Worm (Caenorhabditis elegans): ENCODE results near the gene srj-33.

The srj-33 gene

ce11 chrV:9921288-9921687 is 16.0 kb downstream of the srj-33 start, which contains the start of gene ceh-75:
ceh-75 (plus strand) TSS chrV:9921337.
- TF ChIP-seq nhr-77 (tag; optimal IDR thresholded peaks at IDR 0.05): no peak
- no peak for TF ChIP-seq sem-4 (tag; optimal IDR thresholded peaks at IDR 0.05)

ce11 chrV:9918410-9918809 is 18.9 kb downstream of the srj-33 start, which contains the start of gene C50H2.5:
C50H2.5 (plus strand) TSS chrV:9918710.
- TF ChIP-seq lin-13 (GFP tag; optimal IDR thresholded peaks at IDR 0.05) (no peak), lsy-2 (tag; optimal IDR thresholded peaks at IDR 0.05) (no peak), skn-1 (tag; optimal IDR thresholded peaks at IDR 0.05) (no peak), C34F6.9 (tag; optimal IDR thresholded peaks at IDR 0.05) (no peak), nhr-237 (tag; optimal IDR thresholded peaks at IDR 0.05) (no peak), fos-1 (tag; optimal IDR thresholded peaks at IDR 0.05) (no peak), ceh-16 (tag; optimal IDR thresholded peaks at IDR 0.05) (no peak), snpc-4 (tag; optimal IDR thresholded peaks at IDR 0.05) (no peak), Y55F3AM.14 (GFP tag; optimal IDR thresholded peaks at IDR 0.05) (no peak), nhr-10 (tag; optimal IDR thresholded peaks at IDR 0.05) (no peak), gmeb-1 (tag; optimal IDR thresholded peaks at IDR 0.05) (no peak), F13H6.1 (tag; optimal IDR thresholded peaks at IDR 0.05) (no peak)

- TF ChIP-seq lin-13 (GFP tag; optimal IDR thresholded peaks at IDR 0.05) (no peak), ztf-1 (GFP tag; conservative IDR thresholded peaks at IDR 0.05) (no peak), elt-3 (tag; optimal IDR thresholded peaks at IDR 0.05) (no peak), mdl-1 (tag; optimal IDR thresholded peaks at IDR 0.05) (no peak), nhr-11 (tag; optimal IDR thresholded peaks at IDR 0.05) (no peak)
Observed at ce11 chrV:9916665-9917064, 20.7 kb downstream of the srj-33 start, which contains the start of gene C50H2.4. C50H2.4 (plus strand) TSS chrV:9916965.

- TF ChIP-seq unc-55 (GFP tag; optimal IDR thresholded peaks at IDR 0.05) (peak; percentile 73), nhr-10 (tag; optimal IDR thresholded peaks at IDR 0.05) (no peak), Y55F3AM.14 (GFP tag; optimal IDR thresholded peaks at IDR 0.05) (no peak), lin-39 (tag; optimal IDR thresholded peaks at IDR 0.05) (no peak), gmeb-1 (tag; optimal IDR thresholded peaks at IDR 0.05) (no peak)
Observed at ce11 chrV:9915021-9915420, 22.3 kb downstream of the srj-33 start, which contains the start of gene mec-9. mec-9 (minus strand) TSS chrV:9915121.

ce11 chrV:9913863-9914262 is 23.5 kb downstream of the srj-33 start, which contains the start of gene fipr-10:
fipr-10 (plus strand) TSS chrV:9914163.
- TF ChIP-seq sem-4 (tag; optimal IDR thresholded peaks at IDR 0.05) (no peak), nhr-25 (tag; optimal IDR thresholded peaks at IDR 0.05) (no peak), ama-1 (optimal IDR thresholded peaks at IDR 0.05) (no peak), nhr-12 (tag; optimal IDR thresholded peaks at IDR 0.05) (no peak), zag-1 (tag; optimal IDR thresholded peaks at IDR 0.05) (no peak), ztf-4 (tag; optimal IDR thresholded peaks at IDR 0.05) (no peak), egl-27 (tag; optimal IDR thresholded peaks at IDR 0.05) (no peak), mab-5 (tag; optimal IDR thresholded peaks at IDR 0.05) (no peak), ZK546.5 (tag; optimal IDR thresholded peaks at IDR 0.05) (no peak), lin-13 (GFP tag; optimal IDR thresholded peaks at IDR 0.05) (no peak), nhr-237 (tag; optimal IDR thresholded peaks at IDR 0.05) (no peak), Y55F3AM.14 (GFP tag; optimal IDR thresholded peaks at IDR 0.05) (no peak), lin-39 (tag; optimal IDR thresholded peaks at IDR 0.05) (no peak)

ce11 chrV:9911165-9911564 is 26.2 kb downstream of the srj-33 start:
- TF ChIP-seq egl-27 (tag; optimal IDR thresholded peaks at IDR 0.05): no peak
- no peak for TF ChIP-seq ZK546.5 (tag; optimal IDR thresholded peaks at IDR 0.05)
- no peak for TF ChIP-seq nhr-6 (tag; optimal IDR thresholded peaks at IDR 0.05)
- no peak for TF ChIP-seq gmeb-1 (tag; optimal IDR thresholded peaks at IDR 0.05)
- no peak for TF ChIP-seq nhr-23 (tag; optimal IDR thresholded peaks at IDR 0.05)
- no peak for TF ChIP-seq ama-1 (optimal IDR thresholded peaks at IDR 0.05)
- TF ChIP-seq fos-1 (tag; optimal IDR thresholded peaks at IDR 0.05): no peak
- TF ChIP-seq R02D3.7 (tag; optimal IDR thresholded peaks at IDR 0.05): no peak
- TF ChIP-seq alr-1 (tag; optimal IDR thresholded peaks at IDR 0.05): no peak
- no peak for TF ChIP-seq unc-62 (GFP tag; optimal IDR thresholded peaks at IDR 0.05)
- TF ChIP-seq lin-13 (GFP tag; optimal IDR thresholded peaks at IDR 0.05): no peak
- no peak for TF ChIP-seq nhr-237 (tag; optimal IDR thresholded peaks at IDR 0.05)

Measured in whole organism, L2 larva.